Worm (Caenorhabditis elegans) whole organism, L4/young adult: ENCODE measurements around the gene T08G2.2.

ENCODE experiments used
- W03F9.2 ChIP-seq: fragments of 150-350 bp; optimal IDR thresholded peaks from 2 replicates; lab custom pipeline; 2014; ENCODE audit warnings: missing biosample characterization, missing genetic modification characterization
- dao-5 ChIP-seq: sonication (generic microtip); optimal IDR thresholded peaks from 2 replicates; lab custom pipeline; 2016; ENCODE audit warnings: missing genotype, missing genetic modification characterization, moderate library complexity, missing compliant biosample characterization

ce11 chrX:17184363-17184762, 24.8 kb downstream of the T08G2.2 start:
- peak; percentile 58 for TF ChIP-seq W03F9.2
- TF ChIP-seq dao-5, result no peak
